Worm (Caenorhabditis elegans) whole organism, L1 larva: Measurements from ENCODE around the gene sod-1.

Experiments used
- lin-13 ChIP-seq: fragments of 150-350 bp; optimal IDR thresholded peaks from 2 replicates; lab custom pipeline; 2014; ENCODE audit warnings: missing biosample characterization, missing genetic modification reagents, missing genetic modification characterization
- lsy-2 ChIP-seq, 2 experiments: fragments of 150-350 bp; optimal IDR thresholded peaks; 2 replicates each; lab custom pipeline; 2014; ENCODE audit warnings: missing biosample characterization in 2 of 2, missing genetic modification characterization in 2 of 2
- sox-4 ChIP-seq: sonication (generic microtip); optimal IDR thresholded peaks from 2 replicates; lab custom pipeline; 2016; ENCODE audit warnings: missing genetic modification characterization, missing compliant biosample characterization

DNA sequence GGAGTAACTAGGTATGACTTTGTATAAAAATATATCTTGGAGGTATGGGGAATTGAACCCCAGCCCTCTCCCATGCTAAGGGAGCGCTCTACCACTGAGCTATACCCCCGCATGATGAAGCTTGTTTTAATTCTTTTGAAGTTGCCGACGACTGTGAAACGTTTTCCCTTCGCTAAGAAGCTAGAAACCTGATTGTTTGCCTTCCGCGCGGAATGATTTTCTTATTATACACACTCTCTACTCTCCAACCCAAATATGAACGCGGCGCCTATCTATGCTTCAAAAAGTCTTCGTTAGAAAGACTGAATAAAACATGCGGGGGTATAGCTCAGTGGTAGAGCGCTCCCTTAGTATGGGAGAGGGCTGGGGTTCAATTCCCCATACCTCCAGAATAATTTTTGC lies 29.3 kb upstream of the sod-1 start:
- TF ChIP-seq lsy-2 (tag; optimal IDR thresholded peaks at IDR 0.05; lab: Kevin White, UChicago) = no peak
- no peak for TF ChIP-seq lin-13 (GFP tag; lab: Kevin White, UChicago)
- no peak for TF ChIP-seq sox-4
